Worm (Caenorhabditis elegans) whole organism, midembryonic: ENCODE data around the gene C24B5.4.

ENCODE experiments used
- cog-1 ChIP-seq: sonication (generic microtip); optimal IDR thresholded peaks from 2 replicates; lab custom pipeline; 2016; ENCODE audit warnings: missing genetic modification characterization, missing compliant biosample characterization
- flt-1 ChIP-seq: fragments of 200-800 bp; sonication (Bioruptor generic); IDR thresholded peaks from 2 replicates; pipeline ENCODE4 v1.3.6; 2022; ENCODE audit warnings: missing genetic modification characterization, missing compliant biosample characterization
- med-1 ChIP-seq: sonication (generic microtip); optimal IDR thresholded peaks from 2 replicates; lab custom pipeline; 2017; ENCODE audit warnings: missing genetic modification characterization, mild to moderate bottlenecking, missing compliant biosample characterization, antibody characterized with exemption, missing genetic modification reagents; ENCODE audit not compliant: insufficient read depth
- tab-1 ChIP-seq: fragments of 200-800 bp; sonication (Bioruptor generic); IDR thresholded peaks from 2 replicates; pipeline ENCODE4 v1.3.6; 2022; ENCODE audit warnings: missing genetic modification characterization, missing compliant biosample characterization
- ztf-23 ChIP-seq: fragments of 200-800 bp; sonication (Bioruptor generic); IDR thresholded peaks from 2 replicates; pipeline ENCODE4 v1.3.6; 2022; ENCODE audit warnings: missing genetic modification reagents, missing genetic modification characterization, missing compliant biosample characterization

DNA sequence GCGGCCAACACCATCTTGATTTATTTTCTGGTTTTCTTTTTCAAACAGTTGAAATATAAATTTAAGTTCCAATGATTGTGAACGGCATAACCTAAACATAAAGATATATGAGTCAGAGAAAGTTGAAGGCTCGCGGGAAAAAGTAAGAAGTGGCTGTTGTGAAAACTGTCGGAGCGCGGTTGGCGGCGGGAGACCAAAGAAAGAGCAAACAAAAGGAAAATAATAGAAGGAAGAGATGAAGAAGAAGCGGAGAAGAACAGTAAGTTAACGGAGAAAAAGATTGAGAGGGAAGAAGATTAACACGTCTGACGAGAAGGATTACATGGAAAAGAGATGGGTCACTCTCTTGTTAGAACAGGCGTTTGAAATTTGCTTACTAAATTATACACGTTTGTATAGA is 10.3 kb upstream of the C24B5.4 start, which contains the start of gene inx-10:
- TF ChIP-seq ztf-23 (GFP tag; lab: Robert Waterston, UW) (no peak), med-1 (GFP tag; lab: Kevin White, UChicago) (no peak), tab-1 (no peak), cog-1 (no peak), flt-1 (no peak)
